Worm (Caenorhabditis elegans): ENCODE results near the gene W04B5.3.

ce11 chrIII:2421226-2421625 lies 2.9 kb downstream of the W04B5.3 start:
- TF ChIP-seq W03F9.2 (tag; optimal IDR thresholded peaks at IDR 0.05) (no peak), him-1 (tag; optimal IDR thresholded peaks at IDR 0.05) (no peak)
